Worm (Caenorhabditis elegans): ENCODE data around the gene srt-29.

srt-29 gene

DNA sequence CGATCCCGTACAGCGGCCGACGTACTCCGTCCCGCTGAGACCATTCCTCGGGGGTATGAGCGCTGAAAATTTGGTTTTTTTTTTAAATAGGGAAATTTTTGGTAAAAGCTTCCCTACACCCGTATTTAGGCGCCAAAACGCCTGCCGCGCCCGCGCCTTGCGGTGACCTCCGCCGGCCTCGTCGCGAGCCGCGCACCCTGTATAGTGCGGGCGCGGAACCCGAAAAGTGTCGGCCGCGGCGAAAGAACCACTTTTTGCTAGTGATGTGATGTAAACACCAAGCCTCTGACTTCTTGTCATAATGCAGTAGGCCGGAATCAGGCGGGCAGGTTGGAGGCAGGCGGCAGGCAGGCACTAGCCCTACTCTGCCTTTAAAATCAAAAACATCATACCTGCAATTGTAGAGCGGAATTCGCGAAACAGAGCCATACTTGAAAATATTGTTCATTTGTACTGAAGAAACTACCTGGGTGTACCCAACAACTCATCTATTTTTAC lies at the start of gene srt-29:
Gene srt-29 (minus strand): TSS at position 448 of the 498 bp plus-strand sequence.
- TF ChIP-seq nhr-28 (tag; optimal IDR thresholded peaks at IDR 0.05) (no peak), ama-1 (optimal IDR thresholded peaks at IDR 0.05) (no peak)

ce11 chrV:2767465-2767864 lies 48.5 kb upstream of the srt-29 start, which contains the start of gene R05D8.9:
Gene R05D8.9 (minus strand): TSS chrV:2767565.
- TF ChIP-seq jun-1 (tag; optimal IDR thresholded peaks at IDR 0.05) (no peak), tbx-2 (tag; optimal IDR thresholded peaks at IDR 0.05) (no peak), fkh-10 (GFP tag; optimal IDR thresholded peaks at IDR 0.05) (no peak), ztf-4 (tag; optimal IDR thresholded peaks at IDR 0.05) (no peak), pqm-1 (tag; optimal IDR thresholded peaks at IDR 0.05) (no peak), nhr-23 (tag; optimal IDR thresholded peaks at IDR 0.05) (no peak), lsy-12 (tag; optimal IDR thresholded peaks at IDR 0.05) (no peak), ZK546.5 (tag; optimal IDR thresholded peaks at IDR 0.05) (no peak)

DNA sequence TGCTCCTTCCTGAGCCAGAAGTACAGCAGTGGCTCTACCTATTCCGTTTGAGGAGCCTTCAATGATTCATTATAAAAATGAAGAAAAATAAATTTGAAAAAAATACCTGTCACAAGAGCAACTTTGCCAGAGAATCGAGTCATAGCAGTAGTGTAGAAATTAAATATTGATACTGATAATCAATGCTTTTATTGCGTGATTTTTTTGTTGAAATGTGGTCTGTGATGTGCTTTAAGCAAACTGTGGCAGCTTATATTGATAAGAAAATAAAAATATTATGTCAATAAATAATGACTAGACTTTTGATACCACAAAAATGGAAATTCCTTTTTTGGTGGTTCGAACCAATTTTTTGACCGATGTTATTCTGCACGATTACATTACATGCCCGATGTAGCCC lies 46.1 kb upstream of the srt-29 start, which contains the start of gene dhs-14:
Gene dhs-14 (minus strand): TSS at position 149 of the 400 bp plus-strand sequence.
- TF ChIP-seq elt-2 (tag; optimal IDR thresholded peaks at IDR 0.05), result peak; percentile 74
- TF ChIP-seq nhr-25 (tag; optimal IDR thresholded peaks at IDR 0.05), result no peak
- TF ChIP-seq sea-2 (GFP tag; optimal IDR thresholded peaks at IDR 0.05), result no peak
- peak; percentile 82 for TF ChIP-seq pqm-1 (tag; optimal IDR thresholded peaks at IDR 0.05)

DNA sequence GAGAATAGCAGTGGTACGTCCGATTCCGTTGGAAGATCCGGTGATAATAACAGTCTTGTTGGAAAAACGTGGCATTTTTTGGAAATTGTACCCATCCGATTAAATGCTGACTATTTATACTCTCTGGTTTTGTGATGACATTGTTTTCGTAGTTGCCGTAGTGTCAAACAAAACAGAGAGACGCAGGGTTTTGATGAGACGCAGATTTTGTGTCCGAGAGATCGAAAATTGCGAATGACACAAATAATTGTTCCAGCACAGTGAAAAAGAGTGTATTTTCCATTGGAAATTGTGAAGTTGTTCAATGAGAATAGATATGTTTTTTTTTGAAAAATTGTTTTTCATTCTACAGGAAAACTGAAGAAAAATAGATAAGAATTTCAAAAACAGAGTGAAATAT lies 44.2 kb upstream of the srt-29 start, which contains the start of gene R05D8.7:
Gene R05D8.7 (minus strand): TSS at position 104 of the 400 bp plus-strand sequence.
- TF ChIP-seq zag-1 (tag; optimal IDR thresholded peaks at IDR 0.05), result no peak
- no peak for TF ChIP-seq hmg-11 (tag; optimal IDR thresholded peaks at IDR 0.05)
- TF ChIP-seq nhr-23 (tag; optimal IDR thresholded peaks at IDR 0.05), result no peak
- TF ChIP-seq unc-62 (GFP tag; optimal IDR thresholded peaks at IDR 0.05), result no peak
- TF ChIP-seq ZK546.5 (tag; optimal IDR thresholded peaks at IDR 0.05), result no peak
- no peak for TF ChIP-seq mdl-1 (tag; optimal IDR thresholded peaks at IDR 0.05)
- TF ChIP-seq ceh-16 (tag; optimal IDR thresholded peaks at IDR 0.05), result no peak
- no peak for TF ChIP-seq fkh-10 (GFP tag; optimal IDR thresholded peaks at IDR 0.05)
- no peak for TF ChIP-seq ztf-4 (tag; optimal IDR thresholded peaks at IDR 0.05)
- TF ChIP-seq lsy-12 (tag; optimal IDR thresholded peaks at IDR 0.05), result no peak
- TF ChIP-seq elt-3 (tag; optimal IDR thresholded peaks at IDR 0.05), result no peak

DNA sequence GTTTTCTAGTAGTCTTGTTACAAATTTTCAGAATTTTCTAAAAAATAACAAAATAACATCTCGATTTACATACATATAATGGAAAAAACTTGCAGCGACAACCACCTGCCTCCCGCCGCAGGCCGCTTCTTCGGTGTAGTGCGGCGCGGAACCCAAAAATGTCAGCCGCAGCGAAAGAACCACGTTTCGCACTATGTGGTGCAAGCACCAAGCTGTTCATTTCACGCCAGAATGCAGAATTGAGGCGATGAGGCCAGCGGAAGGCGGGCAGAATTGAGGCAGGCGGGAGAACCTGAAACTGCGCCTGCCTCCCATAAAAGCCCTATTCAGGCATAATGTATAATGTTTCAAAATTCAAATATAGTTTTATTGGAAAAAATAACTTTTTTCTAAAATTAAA lies 42.5 kb upstream of the srt-29 start:
- TF ChIP-seq daf-12 (tag; optimal IDR thresholded peaks at IDR 0.05) (no peak), unc-62 (GFP tag; optimal IDR thresholded peaks at IDR 0.05) (no peak), lin-15B (tag; optimal IDR thresholded peaks at IDR 0.05) (no peak), ztf-4 (tag; optimal IDR thresholded peaks at IDR 0.05) (no peak), nhr-67 (tag; optimal IDR thresholded peaks at IDR 0.05) (no peak), tbx-2 (tag; optimal IDR thresholded peaks at IDR 0.05) (no peak), elt-2 (tag; optimal IDR thresholded peaks at IDR 0.05) (no peak), ama-1 (optimal IDR thresholded peaks at IDR 0.05) (no peak), fos-1 (tag; optimal IDR thresholded peaks at IDR 0.05) (no peak), nfya-1 (tag; optimal IDR thresholded peaks at IDR 0.05; ENCODE audit: insufficient read depth) (no peak), ztf-11 (tag; optimal IDR thresholded peaks at IDR 0.05) (no peak)

- TF ChIP-seq elt-1 (tag; optimal IDR thresholded peaks at IDR 0.05), result no peak
- TF ChIP-seq nfya-1 (tag; optimal IDR thresholded peaks at IDR 0.05; ENCODE audit: insufficient read depth), result no peak
Observed at ce11 chrV:2759456-2759855, 40.5 kb upstream of the srt-29 start, which contains the start of gene srg-58. Gene srg-58 (minus strand): TSS chrV:2759556.

DNA sequence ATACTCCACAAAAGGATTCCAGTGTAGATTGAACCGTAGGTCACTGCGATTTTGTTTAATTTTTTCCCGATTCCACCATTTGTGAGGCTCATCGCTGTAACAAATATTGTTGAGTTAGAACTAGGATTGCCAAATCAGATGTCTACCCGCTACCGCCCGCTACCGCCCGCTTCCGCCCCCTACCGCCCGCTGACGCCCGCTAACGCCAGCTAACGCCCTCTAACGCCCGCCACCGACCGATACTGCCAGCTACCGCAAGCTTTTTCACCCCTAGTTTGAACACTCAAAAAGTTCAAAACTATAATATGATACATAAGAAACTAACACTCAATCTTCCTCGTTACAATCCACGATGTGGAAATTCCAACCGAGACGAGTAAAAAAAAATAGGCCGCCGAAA lies 39.5 kb upstream of the srt-29 start:
- TF ChIP-seq ceh-9 (tag; optimal IDR thresholded peaks at IDR 0.05) (no peak), lsy-12 (tag; optimal IDR thresholded peaks at IDR 0.05) (no peak), pha-4 (tag; optimal IDR thresholded peaks at IDR 0.05) (no peak), ZK546.5 (tag; optimal IDR thresholded peaks at IDR 0.05) (no peak), ztf-4 (tag; optimal IDR thresholded peaks at IDR 0.05) (no peak), ceh-16 (tag; optimal IDR thresholded peaks at IDR 0.05) (no peak), mml-1 (tag; optimal IDR thresholded peaks at IDR 0.05) (no peak), jun-1 (tag; optimal IDR thresholded peaks at IDR 0.05) (no peak), snpc-4 (tag; optimal IDR thresholded peaks at IDR 0.05) (no peak), nhr-76 (tag; optimal IDR thresholded peaks at IDR 0.05) (no peak), R02D3.7 (tag; optimal IDR thresholded peaks at IDR 0.05) (no peak), eor-1 (tag; optimal IDR thresholded peaks at IDR 0.05) (no peak)

All from whole organism, L3 larva.